Worm (Caenorhabditis elegans): ENCODE data around the gene R13H4.6.

DNA sequence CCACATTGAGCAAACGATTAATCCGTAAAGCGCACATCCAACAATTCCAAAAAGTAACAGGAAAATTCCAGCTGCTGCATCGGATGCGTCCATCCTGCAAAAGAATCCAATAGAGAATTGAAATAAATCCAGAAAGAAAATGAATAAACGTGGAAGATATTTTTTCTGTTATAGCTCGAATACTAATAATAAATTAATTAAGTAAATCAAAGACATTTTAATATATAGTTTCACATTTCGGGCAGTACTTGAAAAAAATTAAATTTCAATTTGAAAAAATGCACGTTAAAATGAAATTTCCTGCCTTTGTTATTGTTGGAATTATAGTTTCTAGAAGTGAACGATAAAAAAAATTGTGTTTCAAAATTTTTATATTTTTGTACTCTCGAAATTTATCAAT lies 5.2 kb downstream of the R13H4.6 start, which contains the start of gene R13H4.7:
- no peak for TF ChIP-seq hmg-4 (GFP tag; optimal IDR thresholded peaks at IDR 0.05)
- TF ChIP-seq ceh-36 (tag; optimal IDR thresholded peaks at IDR 0.05): no peak
- TF ChIP-seq B0310.2 (tag; optimal IDR thresholded peaks at IDR 0.05): no peak
- no peak for TF ChIP-seq ama-1 (optimal IDR thresholded peaks at IDR 0.05)
- TF ChIP-seq aly-1 (tag; optimal IDR thresholded peaks at IDR 0.05): no peak
- no peak for TF ChIP-seq tbx-11 (GFP tag; IDR thresholded peaks at IDR 0.05)
- no peak for TF ChIP-seq tbx-37 (GFP tag; conservative IDR thresholded peaks at IDR 0.05)
- no peak for TF ChIP-seq flt-1 (GFP tag; IDR thresholded peaks at IDR 0.05)
- TF ChIP-seq hnd-1 (tag; optimal IDR thresholded peaks at IDR 0.05): no peak
- TF ChIP-seq pes-1 (GFP tag; IDR thresholded peaks at IDR 0.05): no peak
- TF ChIP-seq tra-4 (tag; optimal IDR thresholded peaks at IDR 0.05): no peak
- TF ChIP-seq hmbx-1 (tag; optimal IDR thresholded peaks at IDR 0.05): no peak
